Fruit fly (Drosophila melanogaster) whole organism, embryonic: ENCODE measurements around the gene RhoGAP100F.

ENCODE experiments used
- Atf3 ChIP-seq: fragments of 200-800 bp; sonication (Bioruptor generic); optimal IDR thresholded peaks from 3 replicates; lab custom pipeline; 2016; ENCODE audit warnings: missing biosample characterization, missing genetic modification characterization
- B-H2 ChIP-seq: fragments of 200-800 bp; sonication (Bioruptor generic); optimal IDR thresholded peaks from 2 replicates; lab custom pipeline; 2018; ENCODE audit warnings: missing biosample characterization, mild to moderate bottlenecking, missing genetic modification characterization
- CG10959 ChIP-seq: fragments of 200-800 bp; sonication (Bioruptor generic); IDR thresholded peaks from 2 replicates; pipeline ENCODE4 v1.3.6; 2022; ENCODE audit warnings: missing biosample characterization, missing genetic modification characterization
- CG12071 ChIP-seq: fragments of 200-800 bp; sonication (Bioruptor generic); optimal IDR thresholded peaks from 3 replicates; lab custom pipeline; 2018; ENCODE audit warnings: missing biosample characterization, mild to moderate bottlenecking, missing genetic modification characterization
- CG12155 ChIP-seq: fragments of 200-800 bp; sonication (Bioruptor generic); optimal IDR thresholded peaks from 3 replicates; lab custom pipeline; 2016; ENCODE audit warnings: missing biosample characterization, missing genetic modification characterization
- CG1233 ChIP-seq: fragments of 200-800 bp; sonication (Bioruptor generic); optimal IDR thresholded peaks from 4 replicates; lab custom pipeline; 2018; ENCODE audit warnings: missing biosample characterization, mild to moderate bottlenecking, missing genetic modification characterization
- CG15696 ChIP-seq: fragments of 200-800 bp; sonication (Bioruptor generic); optimal IDR thresholded peaks from 2 replicates; lab custom pipeline; 2019; ENCODE audit warnings: missing biosample characterization, mild to moderate bottlenecking, missing genetic modification characterization, moderate library complexity
- CG16815 ChIP-seq: fragments of 200-800 bp; sonication (Bioruptor generic); optimal IDR thresholded peaks from 3 replicates; lab custom pipeline; 2017; ENCODE audit warnings: missing biosample characterization, mild to moderate bottlenecking, missing genetic modification characterization
- CG1792 ChIP-seq: fragments of 200-800 bp; sonication (Bioruptor generic); optimal IDR thresholded peaks from 2 replicates; lab custom pipeline; 2016; ENCODE audit warnings: missing biosample characterization, missing genetic modification characterization
- CG34376 ChIP-seq: fragments of 200-800 bp; sonication (Bioruptor generic); optimal IDR thresholded peaks from 2 replicates; lab custom pipeline; 2018; ENCODE audit warnings: missing biosample characterization, mild to moderate bottlenecking, missing genetic modification characterization
- CG4424 ChIP-seq: fragments of 200-800 bp; sonication (Bioruptor generic); optimal IDR thresholded peaks from 3 replicates; lab custom pipeline; 2016; ENCODE audit warnings: missing biosample characterization, missing genetic modification characterization
- CG6272 ChIP-seq: fragments of 200-800 bp; sonication (Bioruptor generic); IDR thresholded peaks from 2 replicates; pipeline ENCODE4 v1.3.6; 2022; ENCODE audit warnings: missing biosample characterization, missing genetic modification characterization
- CG7271 ChIP-seq: fragments of 200-800 bp; sonication (Bioruptor generic); optimal IDR thresholded peaks from 2 replicates; lab custom pipeline; 2018; ENCODE audit warnings: missing biosample characterization, mild to moderate bottlenecking, missing genetic modification characterization, moderate library complexity
- CG7963 ChIP-seq: fragments of 200-800 bp; sonication (Bioruptor generic); IDR thresholded peaks from 3 replicates; pipeline ENCODE4 v1.3.6; 2022; ENCODE audit warnings: missing biosample characterization, missing genetic modification characterization; ENCODE audit not compliant: partially characterized antibody
- CG8944 ChIP-seq: fragments of 200-800 bp; sonication (Bioruptor generic); optimal IDR thresholded peaks from 3 replicates; lab custom pipeline; 2016; ENCODE audit warnings: missing biosample characterization, missing genetic modification characterization
- CG9215 ChIP-seq: fragments of 200-800 bp; sonication (Bioruptor generic); IDR thresholded peaks from 2 replicates; pipeline ENCODE4 v1.3.6; 2022; ENCODE audit warnings: missing biosample characterization, missing genetic modification characterization
- CrebB ChIP-seq: fragments of 200-800 bp; sonication (Bioruptor generic); optimal IDR thresholded peaks from 3 replicates; lab custom pipeline; 2018; ENCODE audit warnings: missing biosample characterization, mild to moderate bottlenecking, missing genetic modification characterization
- Dek ChIP-seq: fragments of 200-800 bp; sonication (Bioruptor generic); optimal IDR thresholded peaks from 3 replicates; lab custom pipeline; 2019; ENCODE audit warnings: missing biosample characterization, mild to moderate bottlenecking, missing genetic modification characterization, moderate library complexity
- Fer1 ChIP-seq: fragments of 200-800 bp; sonication (Bioruptor generic); optimal IDR thresholded peaks from 2 replicates; lab custom pipeline; 2017; ENCODE audit warnings: missing biosample characterization, mild to moderate bottlenecking, missing genetic modification characterization
- Gug ChIP-seq: fragments of 200-800 bp; sonication (Bioruptor generic); IDR thresholded peaks from 4 replicates; pipeline ENCODE4 v1.3.6; 2022; ENCODE audit warnings: missing biosample characterization, missing genetic modification characterization
- HHEX ChIP-seq: fragments of 200-800 bp; sonication (Bioruptor generic); optimal IDR thresholded peaks from 3 replicates; lab custom pipeline; 2017; ENCODE audit warnings: missing biosample characterization, mild to moderate bottlenecking, missing genetic modification characterization, missing genetic modification reagents
- Hr39 ChIP-seq: fragments of >200 bp; optimal IDR thresholded peaks from 2 replicates; lab custom pipeline; 2017
- Lhr ChIP-seq: fragments of 200-800 bp; sonication (Bioruptor generic); optimal IDR thresholded peaks from 3 replicates; lab custom pipeline; 2017; ENCODE audit warnings: mild to moderate bottlenecking, missing biosample characterization, missing genetic modification reagents, missing genetic modification characterization
- NC2β ChIP-seq: fragments of 200-800 bp; sonication (Bioruptor generic); optimal IDR thresholded peaks from 2 replicates; lab custom pipeline; 2016; ENCODE audit warnings: missing biosample characterization, missing genetic modification characterization
- NFAT ChIP-seq: fragments of 200-800 bp; sonication (Bioruptor generic); IDR thresholded peaks from 2 replicates; pipeline ENCODE4 v1.3.6; 2022; ENCODE audit warnings: missing biosample characterization, missing genetic modification characterization
- Neu2 ChIP-seq: fragments of 200-800 bp; sonication (Bioruptor generic); optimal IDR thresholded peaks from 3 replicates; lab custom pipeline; 2016; ENCODE audit warnings: missing biosample characterization, missing genetic modification characterization, borderline replicate concordance
- Rx ChIP-seq: fragments of 200-800 bp; sonication (Bioruptor generic); IDR thresholded peaks from 2 replicates; pipeline ENCODE4 v1.3.6; 2022; ENCODE audit warnings: missing biosample characterization, missing genetic modification characterization
- ac ChIP-seq: fragments of 200-800 bp; sonication (Bioruptor generic); optimal IDR thresholded peaks from 3 replicates; lab custom pipeline; 2017; ENCODE audit warnings: missing biosample characterization, mild to moderate bottlenecking, missing genetic modification characterization
- amos ChIP-seq: fragments of 200-800 bp; sonication (Bioruptor generic); IDR thresholded peaks from 2 replicates; pipeline ENCODE4 v1.3.6; 2022; ENCODE audit warnings: missing biosample characterization, missing genetic modification characterization; ENCODE audit not compliant: partially characterized antibody
- ato ChIP-seq: fragments of 200-800 bp; sonication (Bioruptor generic); IDR thresholded peaks from 2 replicates; pipeline ENCODE4 v1.3.6; 2022; ENCODE audit warnings: missing biosample characterization, missing genetic modification characterization; ENCODE audit not compliant: partially characterized antibody
- cad ChIP-seq: fragments of >200 bp; optimal IDR thresholded peaks from 2 replicates; lab custom pipeline; 2017; ENCODE audit warnings: missing biosample characterization, missing genetic modification characterization
- cato ChIP-seq: fragments of 200-800 bp; sonication (Bioruptor generic); optimal IDR thresholded peaks from 2 replicates; lab custom pipeline; 2016; ENCODE audit warnings: missing biosample characterization, missing genetic modification characterization, borderline replicate concordance
- chinmo ChIP-seq: fragments of 200-800 bp; sonication (Bioruptor generic); IDR thresholded peaks from 4 replicates; pipeline ENCODE4 v1.3.6; 2022; ENCODE audit warnings: missing biosample characterization, missing genetic modification characterization; ENCODE audit not compliant: partially characterized antibody
- da ChIP-seq: fragments of 200-800 bp; sonication (Bioruptor generic); optimal IDR thresholded peaks from 2 replicates; lab custom pipeline; 2016; ENCODE audit warnings: missing biosample characterization, missing genetic modification characterization
- dmrt11E ChIP-seq: fragments of 200-800 bp; sonication (Bioruptor generic); optimal IDR thresholded peaks from 3 replicates; lab custom pipeline; 2018; ENCODE audit warnings: missing biosample characterization, mild to moderate bottlenecking, missing genetic modification characterization, moderate library complexity
- dysf ChIP-seq: fragments of 200-800 bp; sonication (Bioruptor generic); IDR thresholded peaks from 3 replicates; pipeline ENCODE4 v1.3.6; 2022; ENCODE audit warnings: missing biosample characterization, missing genetic modification characterization
- en ChIP-seq: fragments of 200-800 bp; sonication (Bioruptor generic); optimal IDR thresholded peaks from 2 replicates; lab custom pipeline; 2016; ENCODE audit warnings: missing biosample characterization, missing genetic modification characterization
- esg ChIP-seq: fragments of 200-800 bp; sonication (Bioruptor generic); conservative IDR thresholded peaks from 2 replicates; pipeline ENCODE4 v1.3.6; 2022; ENCODE audit warnings: missing biosample characterization, missing genetic modification characterization
- eyg ChIP-seq: fragments of 200-800 bp; sonication (Bioruptor generic); optimal IDR thresholded peaks from 3 replicates; lab custom pipeline; 2016; ENCODE audit warnings: missing biosample characterization, missing genetic modification characterization
- gcm ChIP-seq: fragments of 200-800 bp; sonication (Bioruptor generic); optimal IDR thresholded peaks from 2 replicates; lab custom pipeline; 2019; ENCODE audit warnings: missing biosample characterization, mild to moderate bottlenecking, missing genetic modification characterization, moderate library complexity
- grn ChIP-seq: fragments of 200-800 bp; sonication (Bioruptor generic); optimal IDR thresholded peaks from 3 replicates; lab custom pipeline; 2017; ENCODE audit warnings: missing biosample characterization, missing genetic modification characterization
- gt ChIP-seq: fragments of 200-800 bp; sonication (Bioruptor generic); IDR thresholded peaks from 2 replicates; pipeline ENCODE4 v1.3.6; 2022; ENCODE audit warnings: missing biosample characterization, missing genetic modification characterization
- kah ChIP-seq: fragments of 200-800 bp; sonication (Bioruptor generic); optimal IDR thresholded peaks from 2 replicates; lab custom pipeline; 2018; ENCODE audit warnings: missing biosample characterization, mild to moderate bottlenecking, missing genetic modification characterization
- knrl ChIP-seq: fragments of 200-800 bp; sonication (Bioruptor generic); IDR thresholded peaks from 3 replicates; pipeline ENCODE4 v1.3.6; 2022; ENCODE audit warnings: missing biosample characterization, missing genetic modification characterization; ENCODE audit not compliant: partially characterized antibody
- mld ChIP-seq: fragments of 200-800 bp; sonication (Bioruptor generic); IDR thresholded peaks from 3 replicates; pipeline ENCODE4 v1.3.6; 2022; ENCODE audit warnings: missing biosample characterization, missing genetic modification characterization; ENCODE audit not compliant: partially characterized antibody
- peb ChIP-seq: fragments of 200-800 bp; sonication (Bioruptor generic); IDR thresholded peaks from 2 replicates; pipeline ENCODE4 v1.3.6; 2022; ENCODE audit warnings: missing biosample characterization, missing genetic modification characterization
- scrt ChIP-seq: fragments of 200-800 bp; sonication (Bioruptor generic); optimal IDR thresholded peaks from 2 replicates; lab custom pipeline; 2018; ENCODE audit warnings: missing biosample characterization, mild to moderate bottlenecking, missing genetic modification characterization, moderate library complexity
- shn ChIP-seq: fragments of 200-800 bp; sonication (Bioruptor generic); optimal IDR thresholded peaks from 3 replicates; lab custom pipeline; 2016; ENCODE audit warnings: missing biosample characterization, missing genetic modification characterization
- slp2 ChIP-seq: fragments of 200-800 bp; sonication (Bioruptor generic); optimal IDR thresholded peaks from 2 replicates; lab custom pipeline; 2016; ENCODE audit warnings: missing biosample characterization, missing genetic modification characterization
- vfl ChIP-seq: fragments of 200-800 bp; sonication (Bioruptor generic); optimal IDR thresholded peaks from 2 replicates; lab custom pipeline; 2016; ENCODE audit warnings: missing biosample characterization, missing genetic modification characterization

RhoGAP100F gene

DNA sequence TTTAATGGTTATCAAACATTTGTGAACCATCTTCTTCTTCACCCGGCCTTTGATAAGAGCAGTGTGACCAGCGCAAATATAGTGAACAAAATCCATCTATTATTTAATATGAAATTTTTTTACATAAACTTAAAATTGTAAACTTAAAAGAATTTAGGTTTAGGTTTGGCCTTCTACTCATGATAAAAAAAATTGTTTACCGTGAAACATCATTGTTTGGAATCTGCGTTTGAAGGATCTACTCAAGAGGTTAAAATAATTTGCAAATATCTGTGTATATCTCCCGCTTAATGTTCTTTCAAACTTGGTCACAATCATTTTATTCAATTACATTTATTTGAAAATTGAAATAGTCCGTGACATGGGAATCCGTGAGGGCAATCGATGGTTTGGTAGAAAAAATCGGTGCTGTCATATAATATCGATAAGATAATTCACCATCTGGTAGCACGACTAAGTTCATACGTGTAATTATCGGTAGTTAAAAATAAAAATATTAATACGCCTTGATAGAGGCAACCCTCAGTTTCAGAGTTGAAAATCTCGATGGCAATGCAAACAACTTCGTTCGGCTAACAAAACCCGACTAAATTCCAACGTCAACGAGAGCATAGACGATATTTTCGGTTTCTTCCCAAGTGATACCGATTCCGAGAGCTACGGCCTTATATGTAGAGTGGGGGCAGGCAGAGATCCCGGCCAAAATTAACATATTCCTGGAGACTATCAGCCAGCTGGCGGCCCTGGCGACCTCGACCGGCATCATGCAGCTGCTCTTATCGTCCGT is 40.4 kb upstream of the RhoGAP100F start, which contains the start of the genes betaGlu and sip3 (continued):
- TF ChIP-seq knrl, result peak; percentile 93
- TF ChIP-seq cad (GFP tag; lab: Kevin White, UChicago), result no peak
- TF ChIP-seq Lhr (GFP tag; lab: Kevin White, UChicago), result no peak
- no peak for TF ChIP-seq Neu2 (GFP tag; lab: Kevin White, UChicago)
- peak; percentile 21 for TF ChIP-seq dmrt11E (tag; lab: Kevin White, UChicago)
- TF ChIP-seq da (GFP tag; lab: Kevin White, UChicago), result no peak
- no peak for TF ChIP-seq esg
- no peak for TF ChIP-seq CG4424
- no peak for TF ChIP-seq CG7271 (tag; lab: Kevin White, UChicago)
- TF ChIP-seq Rx (GFP tag; lab: Robert Waterston, UW), result no peak
- no peak for TF ChIP-seq Gug
- no peak for TF ChIP-seq NFAT (GFP tag; lab: Robert Waterston, UW)
- TF ChIP-seq CG7963 (GFP tag; lab: Robert Waterston, UW), result peak; percentile 91
- TF ChIP-seq shn (GFP tag; lab: Kevin White, UChicago), result no peak
- no peak for TF ChIP-seq B-H2 (GFP tag; lab: Kevin White, UChicago)
- TF ChIP-seq slp2 (GFP tag; lab: Kevin White, UChicago), result no peak
- no peak for TF ChIP-seq CG15696 (tag; lab: Kevin White, UChicago)
- no peak for TF ChIP-seq kah (GFP tag; lab: Kevin White, UChicago)
- no peak for TF ChIP-seq gt (GFP tag; lab: Robert Waterston, UW)
- no peak for TF ChIP-seq vfl
- no peak for TF ChIP-seq CG16815
- no peak for TF ChIP-seq CG8944
- TF ChIP-seq CG12155 (GFP tag; lab: Kevin White, UChicago), result peak; percentile 13
- no peak for TF ChIP-seq CG6272 (GFP tag; lab: Robert Waterston, UW)
- no peak for TF ChIP-seq CG34376 (GFP tag; lab: Kevin White, UChicago)
- no peak for TF ChIP-seq dysf (GFP tag; lab: Robert Waterston, UW)
- no peak for TF ChIP-seq peb (GFP tag; lab: Robert Waterston, UW)
- no peak for TF ChIP-seq HHEX (GFP tag; lab: Kevin White, UChicago)
- peak; percentile 27 for TF ChIP-seq Dek
- TF ChIP-seq NC2β (GFP tag; lab: Kevin White, UChicago), result no peak
- no peak for TF ChIP-seq CG9215 (GFP tag; lab: Robert Waterston, UW)
- no peak for TF ChIP-seq scrt (GFP tag; lab: Kevin White, UChicago)
- no peak for TF ChIP-seq CG10959 (GFP tag; lab: Robert Waterston, UW)
- peak; percentile 91 for TF ChIP-seq ato
- TF ChIP-seq chinmo (GFP tag; lab: Robert Waterston, UW), result peak; percentile 65; the same call in 1 of the 4 replicates
- no peak for TF ChIP-seq CG1792
- no peak for TF ChIP-seq CG1233 (GFP tag; lab: Kevin White, UChicago)
- peak; percentile 72; the same call in 2 of the 3 replicates for TF ChIP-seq mld (GFP tag; lab: Robert Waterston, UW)
- TF ChIP-seq gcm (GFP tag; lab: Kevin White, UChicago), result no peak
- no peak for TF ChIP-seq Hr39
- TF ChIP-seq grn (GFP tag; lab: Kevin White, UChicago), result peak; percentile 22
- TF ChIP-seq Fer1, result no peak
- TF ChIP-seq amos (GFP tag; lab: Robert Waterston, UW), result peak; percentile 94
- TF ChIP-seq cato (GFP tag; lab: Kevin White, UChicago), result no peak
- no peak for TF ChIP-seq CG12071 (GFP tag; lab: Kevin White, UChicago)
- TF ChIP-seq ac (GFP tag; lab: Kevin White, UChicago), result no peak
- no peak for TF ChIP-seq eyg (GFP tag; lab: Kevin White, UChicago)
- no peak for TF ChIP-seq en
- no peak for TF ChIP-seq Atf3 (GFP tag; lab: Kevin White, UChicago)
- TF ChIP-seq CrebB (tag; lab: Kevin White, UChicago), result no peak
